Fruit fly (Drosophila melanogaster) whole organism, embryonic: ENCODE measurements around the gene Arpc4.

ENCODE experiments used
- Bteb2 ChIP-seq: fragments of 200-800 bp; sonication (Bioruptor generic); optimal IDR thresholded peaks from 2 replicates; lab custom pipeline; 2016; ENCODE audit warnings: missing biosample characterization, missing genetic modification characterization
- C15 ChIP-seq: fragments of 200-800 bp; sonication (Bioruptor generic); IDR thresholded peaks from 3 replicates; pipeline ENCODE4 v1.3.6; 2022; ENCODE audit warnings: missing biosample characterization, missing genetic modification characterization
- CG1024 ChIP-seq: fragments of 200-800 bp; sonication (Bioruptor generic); IDR thresholded peaks from 2 replicates; pipeline ENCODE4 v1.3.6; 2022; ENCODE audit warnings: missing biosample characterization, missing genetic modification characterization
- CG10543 ChIP-seq: fragments of 200-800 bp; sonication (Bioruptor generic); optimal IDR thresholded peaks from 3 replicates; lab custom pipeline; 2017; ENCODE audit warnings: missing biosample characterization, mild to moderate bottlenecking, missing genetic modification characterization, moderate library complexity
- CG11695 ChIP-seq: fragments of 200-800 bp; sonication (Bioruptor generic); IDR thresholded peaks from 3 replicates; pipeline ENCODE4 v1.3.6; 2022; ENCODE audit warnings: missing biosample characterization, missing genetic modification characterization
- CG14441 ChIP-seq: fragments of 200-800 bp; sonication (Bioruptor generic); IDR thresholded peaks from 2 replicates; pipeline ENCODE4 v1.3.6; 2022; ENCODE audit warnings: missing biosample characterization, missing genetic modification characterization
- CG17359 ChIP-seq: fragments of 200-800 bp; sonication (Bioruptor generic); optimal IDR thresholded peaks from 3 replicates; lab custom pipeline; 2018; ENCODE audit warnings: missing biosample characterization, mild to moderate bottlenecking, missing genetic modification characterization, moderate library complexity
- CG17912 ChIP-seq: fragments of 200-800 bp; sonication (Bioruptor generic); optimal IDR thresholded peaks from 2 replicates; lab custom pipeline; 2018; ENCODE audit warnings: missing biosample characterization, mild to moderate bottlenecking, missing genetic modification characterization
- CG2129 ChIP-seq: fragments of 200-800 bp; sonication (Bioruptor generic); IDR thresholded peaks from 2 replicates; pipeline ENCODE4 v1.3.6; 2022; ENCODE audit warnings: missing biosample characterization, missing genetic modification characterization; ENCODE audit not compliant: partially characterized antibody
- CG2875 ChIP-seq: fragments of 200-800 bp; sonication (Bioruptor generic); optimal IDR thresholded peaks from 2 replicates; lab custom pipeline; 2017; ENCODE audit warnings: missing biosample characterization, mild to moderate bottlenecking, missing genetic modification characterization, missing genetic modification reagents
- CG3065 ChIP-seq: fragments of 200-800 bp; sonication (Bioruptor generic); optimal IDR thresholded peaks from 2 replicates; lab custom pipeline; 2016; ENCODE audit warnings: missing biosample characterization, missing genetic modification characterization
- CG31365 ChIP-seq: fragments of 200-800 bp; sonication (Bioruptor generic); optimal IDR thresholded peaks from 2 replicates; lab custom pipeline; 2018; ENCODE audit warnings: missing biosample characterization, mild to moderate bottlenecking, missing genetic modification characterization
- CG3995 ChIP-seq: fragments of 200-800 bp; sonication (Bioruptor generic); optimal IDR thresholded peaks from 3 replicates; lab custom pipeline; 2016; ENCODE audit warnings: missing biosample characterization, missing genetic modification characterization
- CG4617 ChIP-seq: fragments of 200-800 bp; sonication (Bioruptor generic); optimal IDR thresholded peaks from 3 replicates; lab custom pipeline; 2016; ENCODE audit warnings: missing biosample characterization, missing genetic modification characterization, borderline replicate concordance
- CG8765 ChIP-seq: fragments of 200-800 bp; sonication (Bioruptor generic); IDR thresholded peaks from 2 replicates; pipeline ENCODE4 v1.3.6; 2022; ENCODE audit warnings: missing biosample characterization, missing genetic modification characterization
- D19A ChIP-seq: fragments of 200-800 bp; optimal IDR thresholded peaks from 3 replicates; lab custom pipeline; 2019; ENCODE audit warnings: missing biosample characterization, mild to moderate bottlenecking, missing genetic modification characterization, moderate library complexity
- Dad ChIP-seq: fragments of 200-800 bp; sonication (Bioruptor generic); optimal IDR thresholded peaks from 3 replicates; lab custom pipeline; 2016; ENCODE audit warnings: missing biosample characterization, missing genetic modification characterization
- Doc3 ChIP-seq: fragments of 200-800 bp; sonication (Bioruptor generic); IDR thresholded peaks from 3 replicates; pipeline ENCODE4 v1.3.6; 2022; ENCODE audit warnings: missing biosample characterization, missing genetic modification characterization; ENCODE audit not compliant: partially characterized antibody
- Elba2 ChIP-seq: fragments of 200-800 bp; sonication (Bioruptor generic); optimal IDR thresholded peaks from 3 replicates; lab custom pipeline; 2016; ENCODE audit warnings: missing biosample characterization, missing genetic modification characterization
- GATAe ChIP-seq: fragments of 200-800 bp; sonication (Bioruptor generic); conservative IDR thresholded peaks from 2 replicates; pipeline ENCODE4 v1.3.6; 2022; ENCODE audit warnings: missing biosample characterization, missing genetic modification characterization
- HmgZ ChIP-seq: fragments of 200-800 bp; sonication (Bioruptor generic); optimal IDR thresholded peaks from 2 replicates; lab custom pipeline; 2018; ENCODE audit warnings: missing biosample characterization, mild to moderate bottlenecking, missing genetic modification characterization
- Kr ChIP-seq: fragments of 200-800 bp; sonication (Bioruptor generic); optimal IDR thresholded peaks from 2 replicates; lab custom pipeline; 2017; ENCODE audit warnings: missing biosample characterization, mild to moderate bottlenecking, missing genetic modification characterization
- Max ChIP-seq: fragments of 200-800 bp; sonication (Bioruptor generic); optimal IDR thresholded peaks from 2 replicates; lab custom pipeline; 2016; ENCODE audit warnings: missing biosample characterization, mild to moderate bottlenecking, missing genetic modification characterization
- Med ChIP-seq: fragments of 200-800 bp; sonication (Bioruptor generic); peaks from one replicate; lab custom pipeline; 2016; ENCODE audit warnings: missing biosample characterization, missing genetic modification characterization, mild to moderate bottlenecking, inconsistent platforms, moderate library complexity
- Scr ChIP-seq: fragments of 200-800 bp; sonication (Bioruptor generic); IDR thresholded peaks from 2 replicates; pipeline ENCODE4 v1.3.6; 2022; ENCODE audit warnings: missing biosample characterization, missing genetic modification characterization; ENCODE audit not compliant: partially characterized antibody
- Sin3A ChIP-seq: fragments of >200 bp; optimal IDR thresholded peaks from 2 replicates; lab custom pipeline; 2018
- Spps ChIP-seq: fragments of 200-800 bp; sonication (Bioruptor generic); optimal IDR thresholded peaks from 2 replicates; lab custom pipeline; 2018; ENCODE audit warnings: missing biosample characterization, mild to moderate bottlenecking, missing genetic modification characterization
- ase ChIP-seq: fragments of 200-800 bp; sonication (Bioruptor generic); IDR thresholded peaks from 3 replicates; pipeline ENCODE4 v1.3.6; 2022; ENCODE audit warnings: missing biosample characterization, missing genetic modification characterization
- ash1 ChIP-seq: fragments of 200-800 bp; sonication (Bioruptor generic); optimal IDR thresholded peaks from 2 replicates; lab custom pipeline; 2018; ENCODE audit warnings: missing biosample characterization, mild to moderate bottlenecking, missing genetic modification characterization
- cg ChIP-seq: fragments of 200-800 bp; sonication (Bioruptor generic); optimal IDR thresholded peaks from 3 replicates; lab custom pipeline; 2019; ENCODE audit warnings: missing biosample characterization, mild to moderate bottlenecking, missing genetic modification characterization, moderate library complexity
- crc ChIP-seq: fragments of 200-800 bp; sonication (Bioruptor generic); optimal IDR thresholded peaks from 2 replicates; lab custom pipeline; 2016; ENCODE audit warnings: missing biosample characterization, missing genetic modification characterization
- crp ChIP-seq, 2 experiments: fragments of 200-800 bp; sonication (Bioruptor generic); optimal IDR thresholded peaks; 2 replicates in 1 of 2; 3 replicates in 1 of 2; lab custom pipeline; 2017; ENCODE audit warnings: missing biosample characterization in 2 of 2, missing genetic modification characterization in 2 of 2, mild to moderate bottlenecking in 1 of 2, moderate library complexity in 1 of 2
- dati ChIP-seq: fragments of 200-800 bp; sonication (Bioruptor generic); IDR thresholded peaks from 2 replicates; pipeline ENCODE4 v1.3.6; 2022; ENCODE audit warnings: missing biosample characterization, missing genetic modification characterization
- dmrt11E ChIP-seq: fragments of 200-800 bp; sonication (Bioruptor generic); optimal IDR thresholded peaks from 3 replicates; lab custom pipeline; 2018; ENCODE audit warnings: missing biosample characterization, mild to moderate bottlenecking, missing genetic modification characterization, moderate library complexity
- ewg ChIP-seq: fragments of 200-800 bp; sonication (Bioruptor generic); optimal IDR thresholded peaks from 3 replicates; lab custom pipeline; 2017; ENCODE audit warnings: mild to moderate bottlenecking, missing biosample characterization, missing genetic modification reagents, missing genetic modification characterization
- exex ChIP-seq: fragments of 200-800 bp; sonication (Bioruptor generic); optimal IDR thresholded peaks from 4 replicates; lab custom pipeline; 2018; ENCODE audit warnings: missing biosample characterization, mild to moderate bottlenecking, missing genetic modification characterization, moderate library complexity
- gfzf ChIP-seq: fragments of 200-800 bp; sonication (Bioruptor generic); optimal IDR thresholded peaks from 2 replicates; lab custom pipeline; 2016; ENCODE audit warnings: missing biosample characterization, mild to moderate bottlenecking, missing genetic modification characterization, moderate library complexity
- grn ChIP-seq: fragments of 200-800 bp; sonication (Bioruptor generic); optimal IDR thresholded peaks from 3 replicates; lab custom pipeline; 2017; ENCODE audit warnings: missing biosample characterization, missing genetic modification characterization
- gro ChIP-seq: fragments of 200-800 bp; sonication (Bioruptor generic); optimal IDR thresholded peaks from 2 replicates; lab custom pipeline; 2016; ENCODE audit warnings: missing biosample characterization, missing genetic modification characterization
- gsb ChIP-seq: fragments of 200-800 bp; sonication (Bioruptor generic); IDR thresholded peaks from 2 replicates; pipeline ENCODE4 v1.3.6; 2022; ENCODE audit warnings: missing biosample characterization, missing genetic modification characterization
- lbe ChIP-seq: fragments of 200-800 bp; sonication (Bioruptor generic); optimal IDR thresholded peaks from 2 replicates; lab custom pipeline; 2016; ENCODE audit warnings: missing biosample characterization, mild to moderate bottlenecking, missing genetic modification characterization
- mirr ChIP-seq: fragments of 200-800 bp; sonication (Bioruptor generic); optimal IDR thresholded peaks from 3 replicates; lab custom pipeline; 2018; ENCODE audit warnings: missing biosample characterization, mild to moderate bottlenecking, missing genetic modification characterization
- rib ChIP-seq: fragments of 200-800 bp; sonication (Bioruptor generic); IDR thresholded peaks from 2 replicates; pipeline ENCODE4 v1.3.6; 2022; ENCODE audit warnings: missing biosample characterization, missing genetic modification characterization
- ro ChIP-seq: fragments of 200-800 bp; sonication (Bioruptor generic); IDR thresholded peaks from 2 replicates; pipeline ENCODE4 v1.3.6; 2022; ENCODE audit warnings: missing biosample characterization, missing genetic modification characterization
- sd ChIP-seq: fragments of 200-800 bp; sonication (Bioruptor generic); optimal IDR thresholded peaks from 3 replicates; lab custom pipeline; 2018; ENCODE audit warnings: missing biosample characterization, mild to moderate bottlenecking, missing genetic modification characterization, moderate library complexity
- sens ChIP-seq: fragments of 200-800 bp; sonication (Bioruptor generic); peaks from one replicate; lab custom pipeline; 2016; ENCODE audit warnings: missing biosample characterization, missing genetic modification characterization
- slou ChIP-seq: fragments of 200-800 bp; sonication (Bioruptor generic); optimal IDR thresholded peaks from 3 replicates; lab custom pipeline; 2016; ENCODE audit warnings: missing biosample characterization, missing genetic modification characterization
- sna ChIP-seq: fragments of 200-800 bp; sonication (Bioruptor generic); IDR thresholded peaks from 2 replicates; pipeline ENCODE4 v1.3.6; 2022; ENCODE audit warnings: missing biosample characterization, missing genetic modification characterization; ENCODE audit not compliant: partially characterized antibody

Gene Arpc4

DNA sequence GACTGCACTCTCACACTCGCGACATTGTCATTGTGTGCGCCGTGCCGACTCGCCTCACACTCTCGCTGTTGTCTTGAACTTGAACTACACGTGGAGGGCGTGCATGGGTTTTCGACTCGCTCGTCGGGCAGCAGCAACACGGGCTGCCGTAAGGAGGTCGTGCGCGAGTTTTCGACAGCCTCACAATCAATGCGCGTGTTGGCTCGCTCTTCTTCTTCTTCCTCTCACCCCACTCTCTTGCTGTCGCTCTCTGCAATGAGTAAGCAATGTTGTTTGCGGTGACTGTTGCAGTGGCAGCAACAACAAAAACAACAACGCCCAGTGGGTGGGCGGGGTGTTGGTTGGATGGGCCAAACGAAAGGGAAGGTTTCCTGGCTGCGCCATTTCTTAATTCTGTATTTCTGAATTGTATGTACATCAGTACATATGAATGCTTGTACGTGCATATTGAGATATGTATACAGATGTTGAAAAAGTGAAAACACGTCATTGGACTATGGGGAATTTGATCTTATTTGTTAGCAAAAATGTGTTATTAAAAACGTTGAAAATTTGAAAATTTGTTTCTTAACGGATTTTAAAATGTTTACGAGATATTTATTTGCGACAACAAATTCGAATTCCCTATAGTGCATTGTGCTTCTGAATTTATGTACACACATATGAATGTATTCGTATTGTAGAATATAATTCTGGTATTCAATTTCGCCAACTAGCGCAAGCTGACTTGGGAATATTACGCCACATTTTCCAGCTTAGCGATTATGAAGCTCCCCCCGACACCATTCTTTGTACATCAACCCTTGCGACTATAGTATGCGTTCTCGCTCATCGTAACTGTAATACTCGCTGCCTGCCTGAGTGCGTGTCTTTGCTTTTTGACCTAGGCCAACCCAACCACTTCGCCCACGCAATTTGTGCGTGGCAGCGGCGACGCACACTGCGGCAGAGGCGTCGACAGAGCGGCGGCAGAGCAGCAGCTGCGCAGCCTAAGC lies 36.3 kb upstream of the Arpc4 start (continued):
- no peak for TF ChIP-seq CG1024 (GFP tag; lab: Robert Waterston, UW)
- peak; percentile 55 for TF ChIP-seq gro
- TF ChIP-seq Dad, result no peak
- TF ChIP-seq CG11695 (GFP tag; lab: Robert Waterston, UW), result peak; percentile 53; the same call in 1 of the 3 replicates
- TF ChIP-seq dati, result no peak
- TF ChIP-seq dmrt11E (tag; lab: Kevin White, UChicago), result no peak
- TF ChIP-seq CG2875 (GFP tag; lab: Kevin White, UChicago), result peak; percentile 1
- TF ChIP-seq Elba2 (GFP tag; lab: Kevin White, UChicago), result peak; percentile 59
- TF ChIP-seq ash1 (GFP tag; lab: Kevin White, UChicago), result peak; percentile 58
- no peak for TF ChIP-seq gsb
- no peak for TF ChIP-seq ase
- no peak for TF ChIP-seq slou (GFP tag; lab: Kevin White, UChicago)
- TF ChIP-seq rib (GFP tag; lab: Robert Waterston, UW), result peak; percentile 77
- no peak for TF ChIP-seq Spps (tag; lab: Kevin White, UChicago)
- TF ChIP-seq D19A (tag; lab: Kevin White, UChicago), result no peak
- peak; percentile 91 for TF ChIP-seq cg (GFP tag; lab: Kevin White, UChicago)
- TF ChIP-seq Scr (GFP tag; lab: Robert Waterston, UW), result peak; percentile 53
- 0 out of 3 replicates have a peak, but pooled peaks have one; percentile 20 for TF ChIP-seq Doc3
- TF ChIP-seq CG2129, result no peak
- TF ChIP-seq CG3065, result peak; percentile 46

- TF ChIP-seq CG14441 (no peak), Med (peak; percentile 19), exex (tag; lab: Kevin White, UChicago) (peak; percentile 68), HmgZ (no peak), GATAe (peak; percentile 80), mirr (peak; percentile 89), grn (GFP tag; lab: Kevin White, UChicago) (peak; percentile 61), sd (tag; lab: Kevin White, UChicago) (peak; percentile 59), sens (GFP tag; lab: Kevin White, UChicago) (peak; percentile 2)
These were observed 35.2 kb upstream of the Arpc4 start for dm6 chr2L:6089604-6090198.

DNA sequence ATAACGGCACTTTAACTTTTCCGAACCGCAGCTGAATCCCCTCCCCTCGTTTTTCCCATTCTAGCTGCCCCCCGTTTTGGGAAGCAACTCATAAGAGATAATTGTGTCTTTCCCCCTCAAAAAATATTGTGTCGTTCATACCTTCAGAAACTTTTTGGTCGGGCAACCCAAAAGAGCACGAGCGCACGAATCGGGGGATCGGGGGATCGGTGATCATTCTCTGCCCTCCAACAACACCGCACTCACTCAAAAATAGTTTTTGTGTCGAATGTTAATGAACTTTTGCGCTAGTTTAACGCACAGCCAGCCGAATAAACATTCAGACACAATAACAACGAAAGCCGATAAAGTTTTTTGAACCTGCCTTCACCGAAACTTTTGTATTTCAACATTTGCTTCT lies 34.6 kb upstream of the Arpc4 start:
- TF ChIP-seq CG31365 (tag; lab: Kevin White, UChicago) (no peak), C15 (no peak), Max (GFP tag; lab: Kevin White, UChicago) (no peak), Bteb2 (GFP tag; lab: Kevin White, UChicago) (no peak), ro (no peak), Sin3A (lab: Kevin White, UChicago) (no peak), CG1024 (GFP tag; lab: Robert Waterston, UW) (no peak), CG17912 (GFP tag; lab: Kevin White, UChicago) (no peak), CG17359 (no peak), CG4617 (no peak), CG10543 (GFP tag; lab: Kevin White, UChicago) (peak; percentile 68), CG3995 (no peak), sna (no peak), lbe (GFP tag; lab: Kevin White, UChicago) (no peak), ewg (no peak), CG8765 (GFP tag; lab: Robert Waterston, UW) (no peak), crc (no peak), dati (no peak), gfzf (no peak), crp (GFP tag; optimal IDR thresholded peaks at IDR 0.05; lab: Kevin White, UChicago) (no peak), Kr (GFP tag; lab: Kevin White, UChicago) (no peak)
